Fruit fly (Drosophila melanogaster) whole organism, prepupa: ENCODE data around the gene Clc.

ENCODE experiments used
- Blimp-1 ChIP-seq: fragments of 200-800 bp; sonication (Bioruptor generic); optimal IDR thresholded peaks from 3 replicates; lab custom pipeline; 2017; ENCODE audit warnings: missing biosample characterization, missing genetic modification characterization, mild to moderate bottlenecking, moderate library complexity, missing genetic modification reagents
- CG10669 ChIP-seq: fragments of 200-800 bp; sonication (Bioruptor generic); optimal IDR thresholded peaks from 3 replicates; lab custom pipeline; 2018; ENCODE audit warnings: missing biosample characterization, mild to moderate bottlenecking, missing genetic modification characterization, moderate library complexity
- CG11294 ChIP-seq: fragments of 200-800 bp; sonication (Bioruptor generic); IDR thresholded peaks from 2 replicates; pipeline ENCODE4 v1.3.6; 2022; ENCODE audit warnings: missing biosample characterization, missing genetic modification characterization
- CG11902 ChIP-seq: fragments of 200-800 bp; sonication (Bioruptor generic); optimal IDR thresholded peaks from 3 replicates; lab custom pipeline; 2016; ENCODE audit warnings: missing biosample characterization, missing genetic modification characterization
- CG15336 ChIP-seq: fragments of 200-800 bp; sonication (Bioruptor generic); IDR thresholded peaks from 2 replicates; pipeline ENCODE4 v1.3.6; 2022; ENCODE audit warnings: missing biosample characterization, missing genetic modification characterization
- CG16779 ChIP-seq: fragments of 200-800 bp; sonication (Bioruptor generic); optimal IDR thresholded peaks from 3 replicates; lab custom pipeline; 2017; ENCODE audit warnings: missing biosample characterization, mild to moderate bottlenecking, missing genetic modification characterization
- CG31627 ChIP-seq: fragments of 200-800 bp; sonication (Bioruptor generic); optimal IDR thresholded peaks from 3 replicates; lab custom pipeline; 2016; ENCODE audit warnings: missing biosample characterization, missing genetic modification characterization
- CG34406 ChIP-seq: fragments of 200-800 bp; sonication (Bioruptor generic); optimal IDR thresholded peaks from 3 replicates; lab custom pipeline; 2016; ENCODE audit warnings: missing biosample characterization, missing genetic modification characterization
- CG3919 ChIP-seq: fragments of 200-800 bp; sonication (Bioruptor generic); optimal IDR thresholded peaks from 3 replicates; lab custom pipeline; 2016; ENCODE audit warnings: missing biosample characterization, missing genetic modification characterization
- CG6163 ChIP-seq: fragments of 200-800 bp; sonication (Bioruptor generic); IDR thresholded peaks from 3 replicates; pipeline ENCODE4 v1.3.6; 2022; ENCODE audit warnings: missing biosample characterization, missing genetic modification characterization
- CG6276 ChIP-seq: fragments of 200-800 bp; sonication (Bioruptor generic); optimal IDR thresholded peaks from 2 replicates; lab custom pipeline; 2017; ENCODE audit warnings: missing biosample characterization, mild to moderate bottlenecking, missing genetic modification characterization
- CG6792 ChIP-seq: fragments of 200-800 bp; sonication (Bioruptor generic); optimal IDR thresholded peaks from 3 replicates; lab custom pipeline; 2016; ENCODE audit warnings: missing biosample characterization, missing genetic modification characterization
- CG6808 ChIP-seq: fragments of 200-800 bp; sonication (Bioruptor generic); optimal IDR thresholded peaks from 3 replicates; lab custom pipeline; 2017; ENCODE audit warnings: missing biosample characterization, missing genetic modification characterization, mild to moderate bottlenecking, moderate library complexity, missing genetic modification reagents
- CG7368 ChIP-seq: fragments of 200-800 bp; sonication (Bioruptor generic); optimal IDR thresholded peaks from 3 replicates; lab custom pipeline; 2016; ENCODE audit warnings: missing biosample characterization, missing genetic modification characterization
- CG8632 ChIP-seq: fragments of 200-800 bp; sonication (Bioruptor generic); optimal IDR thresholded peaks from 3 replicates; lab custom pipeline; 2016; ENCODE audit warnings: missing biosample characterization, missing genetic modification characterization
- CG9139 ChIP-seq: fragments of 200-800 bp; sonication (Bioruptor generic); optimal IDR thresholded peaks from 3 replicates; lab custom pipeline; 2017; ENCODE audit warnings: missing biosample characterization, mild to moderate bottlenecking, missing genetic modification characterization
- Eip75B ChIP-seq: fragments of 200-800 bp; sonication (Bioruptor generic); optimal IDR thresholded peaks from 3 replicates; lab custom pipeline; 2016; ENCODE audit warnings: missing biosample characterization, missing genetic modification characterization
- Eip78C ChIP-seq: fragments of 200-800 bp; sonication (Bioruptor generic); peaks from one replicate; lab custom pipeline; 2016; ENCODE audit warnings: missing biosample characterization, missing genetic modification characterization
- Ets21C ChIP-seq: fragments of 200-800 bp; sonication (Bioruptor generic); optimal IDR thresholded peaks from 3 replicates; lab custom pipeline; 2016; ENCODE audit warnings: missing biosample characterization, missing genetic modification characterization
- Ets96B ChIP-seq: fragments of 200-800 bp; optimal IDR thresholded peaks from 2 replicates; lab custom pipeline; 2019; ENCODE audit warnings: missing biosample characterization, mild to moderate bottlenecking, missing genetic modification characterization, moderate library complexity
- Hr39 ChIP-seq: fragments of 200-800 bp; sonication (Bioruptor generic); optimal IDR thresholded peaks from 2 replicates; lab custom pipeline; 2016; ENCODE audit warnings: missing biosample characterization, missing genetic modification characterization
- Hr4 ChIP-seq: fragments of 200-800 bp; sonication (Bioruptor generic); optimal IDR thresholded peaks from 3 replicates; lab custom pipeline; 2016; ENCODE audit warnings: missing biosample characterization, missing genetic modification characterization
- Met ChIP-seq: fragments of 200-800 bp; sonication (Bioruptor generic); optimal IDR thresholded peaks from 3 replicates; lab custom pipeline; 2016; ENCODE audit warnings: missing biosample characterization, missing genetic modification characterization
- Sox102F ChIP-seq: fragments of 200-800 bp; sonication (Bioruptor generic); optimal IDR thresholded peaks from 2 replicates; lab custom pipeline; 2016; ENCODE audit warnings: missing biosample characterization, mild to moderate bottlenecking, missing genetic modification characterization
- Sox14 ChIP-seq: fragments of 200-800 bp; sonication (Bioruptor generic); optimal IDR thresholded peaks from 3 replicates; lab custom pipeline; 2016; ENCODE audit warnings: missing biosample characterization, missing genetic modification characterization
- acj6 ChIP-seq: fragments of 200-800 bp; sonication (Bioruptor generic); optimal IDR thresholded peaks from 3 replicates; lab custom pipeline; 2016; ENCODE audit warnings: missing biosample characterization, missing genetic modification characterization
- cyc ChIP-seq: fragments of 200-800 bp; sonication (Bioruptor generic); optimal IDR thresholded peaks from 3 replicates; lab custom pipeline; 2016; ENCODE audit warnings: missing biosample characterization, missing genetic modification characterization
- dac ChIP-seq: fragments of 200-800 bp; sonication (Bioruptor generic); optimal IDR thresholded peaks from 2 replicates; lab custom pipeline; 2017; ENCODE audit warnings: missing biosample characterization, mild to moderate bottlenecking, missing genetic modification characterization
- dsx ChIP-seq: fragments of 200-800 bp; optimal IDR thresholded peaks from 3 replicates; lab custom pipeline; 2019; ENCODE audit warnings: missing biosample characterization, mild to moderate bottlenecking, missing genetic modification characterization, moderate library complexity; ENCODE audit not compliant: poor library complexity, severe bottlenecking
- eg ChIP-seq: fragments of 200-800 bp; sonication (Bioruptor generic); IDR thresholded peaks from 3 replicates; pipeline ENCODE4 v1.3.6; 2022; ENCODE audit warnings: missing biosample characterization, missing genetic modification characterization
- esn ChIP-seq: fragments of 200-800 bp; sonication (Bioruptor generic); optimal IDR thresholded peaks from 2 replicates; lab custom pipeline; 2016; ENCODE audit warnings: missing biosample characterization, mild to moderate bottlenecking, missing genetic modification characterization, moderate library complexity
- fd59A ChIP-seq: fragments of 200-800 bp; sonication (Bioruptor generic); optimal IDR thresholded peaks from 2 replicates; lab custom pipeline; 2017; ENCODE audit warnings: missing biosample characterization, mild to moderate bottlenecking, missing genetic modification characterization, missing genetic modification reagents
- lz ChIP-seq: fragments of 200-800 bp; sonication (Bioruptor generic); optimal IDR thresholded peaks from 3 replicates; lab custom pipeline; 2016; ENCODE audit warnings: missing biosample characterization, missing genetic modification characterization
- net ChIP-seq: fragments of 200-800 bp; sonication (Bioruptor generic); optimal IDR thresholded peaks from 3 replicates; lab custom pipeline; 2016; ENCODE audit warnings: missing biosample characterization, missing genetic modification characterization
- pdm3 ChIP-seq: fragments of 200-800 bp; sonication (Bioruptor generic); optimal IDR thresholded peaks from 3 replicates; lab custom pipeline; 2016; ENCODE audit warnings: missing biosample characterization, missing genetic modification characterization
- salr ChIP-seq, 2 experiments: fragments of 200-800 bp; sonication (Bioruptor generic); optimal IDR thresholded peaks; 3 replicates each; lab custom pipeline; 2016 to 2018; ENCODE audit warnings: missing biosample characterization in 2 of 2, missing genetic modification characterization in 2 of 2, mild to moderate bottlenecking in 1 of 2
- spab ChIP-seq: fragments of 200-800 bp; sonication (Bioruptor generic); optimal IDR thresholded peaks from 2 replicates; lab custom pipeline; 2017; ENCODE audit warnings: missing biosample characterization, mild to moderate bottlenecking, missing genetic modification characterization, missing genetic modification reagents
- ss ChIP-seq, 2 experiments: fragments of 200-800 bp; sonication (Bioruptor generic); optimal IDR thresholded peaks; 2 replicates in 1 of 2; 3 replicates in 1 of 2; lab custom pipeline; 2017 to 2018; ENCODE audit warnings: mild to moderate bottlenecking in 2 of 2, missing biosample characterization in 2 of 2, missing genetic modification characterization in 2 of 2, moderate library complexity in 1 of 2
- svp ChIP-seq: fragments of 200-800 bp; sonication (Bioruptor generic); peaks from one replicate; lab custom pipeline; 2016; ENCODE audit warnings: missing biosample characterization, missing genetic modification characterization
- topi ChIP-seq: fragments of 200-800 bp; sonication (Bioruptor generic); optimal IDR thresholded peaks from 3 replicates; lab custom pipeline; 2016; ENCODE audit warnings: missing biosample characterization, missing genetic modification characterization
- vri ChIP-seq: fragments of 200-800 bp; sonication (Bioruptor generic); optimal IDR thresholded peaks from 3 replicates; lab custom pipeline; 2016; ENCODE audit warnings: missing biosample characterization, mild to moderate bottlenecking, missing genetic modification characterization

Clc gene

DNA sequence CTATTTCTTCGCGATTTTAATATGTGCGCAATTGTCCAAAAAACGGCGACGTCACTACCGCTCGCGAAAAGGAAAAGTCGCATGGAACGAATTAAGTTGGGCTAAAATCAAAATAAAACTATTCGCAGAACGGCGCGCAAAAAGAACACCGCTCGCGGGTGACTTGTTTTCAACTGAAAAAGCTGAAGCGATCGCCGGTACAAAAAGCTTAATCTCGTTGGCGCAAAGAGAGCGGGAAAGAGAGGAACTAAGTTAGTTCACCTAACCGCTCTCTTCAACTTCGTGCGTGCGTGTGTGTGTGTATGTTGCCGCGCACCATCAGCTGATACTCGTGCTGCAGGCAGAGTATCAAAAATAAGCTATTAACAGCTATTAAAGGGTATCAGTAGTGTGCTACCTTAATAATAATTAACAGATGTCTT is 42.7 kb upstream of the Clc start, which contains the start of gene CG42674:
Gene CG42674, minus strand, starts transcription at position 180 of the 422 bp plus-strand sequence.
- TF ChIP-seq CG9139 (GFP tag; lab: Kevin White, UChicago) = peak; percentile 16
- TF ChIP-seq CG6163 (GFP tag; lab: Robert Waterston, UW) = no peak
- peak; percentile 57 for TF ChIP-seq vri
- TF ChIP-seq spab (GFP tag; lab: Kevin White, UChicago) = no peak
- TF ChIP-seq cyc (GFP tag; lab: Kevin White, UChicago) = no peak
- peak; percentile 29; the same call in 1 of the 3 replicates for TF ChIP-seq eg (GFP tag; lab: Robert Waterston, UW)
- no peak for TF ChIP-seq Eip78C (GFP tag; lab: Kevin White, UChicago)
- TF ChIP-seq Eip75B (GFP tag; lab: Kevin White, UChicago) = no peak
- TF ChIP-seq CG8632 = no peak
- TF ChIP-seq CG6808 = no peak
- no peak for TF ChIP-seq Hr4 (GFP tag; lab: Kevin White, UChicago)
- no peak for TF ChIP-seq CG34406 (GFP tag; lab: Kevin White, UChicago)
- no peak for TF ChIP-seq svp (GFP tag; lab: Kevin White, UChicago)
- no peak for TF ChIP-seq dac (GFP tag; lab: Kevin White, UChicago)
- TF ChIP-seq Blimp-1 = no peak
- TF ChIP-seq dsx (GFP tag; lab: Kevin White, UChicago) = no peak
- TF ChIP-seq Ets96B (tag; lab: Kevin White, UChicago) = no peak
- no peak for TF ChIP-seq ss (GFP tag; optimal IDR thresholded peaks at IDR 0.05; lab: Kevin White, UChicago)
- TF ChIP-seq Met (GFP tag; lab: Kevin White, UChicago) = no peak
- peak; percentile 24 for TF ChIP-seq CG16779 (tag; lab: Kevin White, UChicago)
- no peak for TF ChIP-seq net (GFP tag; lab: Kevin White, UChicago)
- TF ChIP-seq Sox102F = peak; percentile 39
- TF ChIP-seq CG6276 (GFP tag; lab: Kevin White, UChicago) = no peak
- no peak for TF ChIP-seq fd59A (GFP tag; lab: Kevin White, UChicago)
- no peak for TF ChIP-seq CG31627 (GFP tag; lab: Kevin White, UChicago)
- no peak for TF ChIP-seq Sox14 (GFP tag; lab: Kevin White, UChicago)
- TF ChIP-seq CG7368 = no peak
- no peak for TF ChIP-seq Ets21C (GFP tag; lab: Kevin White, UChicago)
- no peak for TF ChIP-seq CG3919 (GFP tag; lab: Kevin White, UChicago)
- no peak for TF ChIP-seq topi (GFP tag; lab: Kevin White, UChicago)
- no peak for TF ChIP-seq esn
- no peak for TF ChIP-seq CG11294
- no peak for TF ChIP-seq pdm3 (GFP tag; lab: Kevin White, UChicago)
- no peak for TF ChIP-seq Hr39 (GFP tag; lab: Kevin White, UChicago)
- TF ChIP-seq acj6 (GFP tag; lab: Kevin White, UChicago) = no peak

DNA sequence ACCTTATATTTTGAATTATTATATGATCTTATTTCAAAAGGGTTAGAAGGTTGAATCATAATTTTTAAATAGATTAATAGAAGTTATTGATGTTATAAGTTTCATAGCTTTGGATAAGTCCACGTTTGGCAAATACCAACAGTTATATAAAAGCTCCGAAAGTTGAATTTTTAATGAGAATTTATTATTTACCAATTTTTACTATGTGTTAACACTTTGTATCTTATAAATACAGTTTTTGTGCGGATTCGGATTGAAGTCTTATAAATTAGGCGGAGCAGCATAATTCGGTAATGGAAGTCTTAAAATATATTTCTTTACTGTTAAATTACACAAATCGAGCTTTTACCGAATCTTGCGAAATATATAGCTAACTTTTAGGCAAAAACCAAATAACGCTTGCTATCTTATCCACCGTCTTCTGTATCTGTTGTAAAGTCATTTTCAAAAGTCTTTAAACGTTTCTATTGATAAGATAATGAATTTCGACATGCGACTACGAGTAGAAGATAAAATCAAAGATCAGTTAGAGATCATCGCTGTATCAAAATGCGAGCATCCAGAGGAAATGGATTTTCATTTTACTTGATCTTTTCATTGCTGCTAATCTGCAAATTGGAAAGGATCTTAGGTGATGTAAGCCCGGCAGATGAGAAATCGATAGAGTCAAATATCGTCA is 41.1 kb upstream of the Clc start, which contains the start of gene CG42833:
Gene CG42833, plus strand, starts transcription at position 525 of the 679 bp plus-strand sequence.
- TF ChIP-seq CG11902 (GFP tag; lab: Kevin White, UChicago) (no peak), salr (GFP tag; optimal IDR thresholded peaks at IDR 0.05; lab: Kevin White, UChicago) (no peak), svp (GFP tag; lab: Kevin White, UChicago) (no peak), CG6792 (GFP tag; lab: Kevin White, UChicago) (no peak), CG6808 (no peak), fd59A (GFP tag; lab: Kevin White, UChicago) (no peak), CG10669 (GFP tag; lab: Kevin White, UChicago) (no peak), CG15336 (GFP tag; lab: Robert Waterston, UW) (no peak), lz (GFP tag; lab: Kevin White, UChicago) (no peak)
- TF ChIP-seq, all 60 proteins: peak for 0
